Fruit fly (Drosophila melanogaster) whole organism, pupa: ENCODE data around the gene QIL1.

Experiments
- CG12605 ChIP-seq: fragments of 200-800 bp; sonication (Bioruptor generic); IDR thresholded peaks from 2 replicates; pipeline ENCODE4 v1.3.6; 2022; ENCODE audit warnings: missing biosample characterization, missing genetic modification characterization
- CG17806 ChIP-seq: fragments of 200-800 bp; sonication (Bioruptor generic); optimal IDR thresholded peaks from 2 replicates; lab custom pipeline; 2018; ENCODE audit warnings: missing biosample characterization, mild to moderate bottlenecking, missing genetic modification characterization, moderate library complexity
- CG8159 ChIP-seq: fragments of 200-800 bp; sonication (Bioruptor generic); optimal IDR thresholded peaks from 3 replicates; lab custom pipeline; 2018; ENCODE audit warnings: missing biosample characterization, mild to moderate bottlenecking, missing genetic modification characterization, moderate library complexity
- EcR ChIP-seq: fragments of 200-800 bp; sonication (Bioruptor generic); optimal IDR thresholded peaks from 3 replicates; lab custom pipeline; 2019; ENCODE audit warnings: missing biosample characterization, missing genetic modification characterization, mild to moderate bottlenecking, moderate library complexity, missing genetic modification reagents
- fd96Ca ChIP-seq: fragments of 200-800 bp; sonication (Bioruptor generic); IDR thresholded peaks from 3 replicates; pipeline ENCODE4 v1.3.6; 2022; ENCODE audit warnings: missing biosample characterization, missing genetic modification characterization
- rn ChIP-seq: fragments of 200-800 bp; sonication (Bioruptor generic); IDR thresholded peaks from 2 replicates; pipeline ENCODE4 v1.3.6; 2022; ENCODE audit warnings: missing biosample characterization, missing genetic modification characterization

- TF ChIP-seq CG17806 (tag; lab: Kevin White, UChicago) (no peak), CG12605 (GFP tag; lab: Robert Waterston, UW) (no peak), EcR (GFP tag; lab: Kevin White, UChicago) (no peak), rn (no peak), CG8159 (tag; lab: Kevin White, UChicago) (no peak), fd96Ca (GFP tag; lab: Robert Waterston, UW) (no peak)
These were observed 10.8 kb downstream of the QIL1 start for dm6 chr3L:17476496-17476895.
